Worm (Caenorhabditis elegans) whole organism, mixed stage, embryonic: ENCODE data around the gene asp-13.

Source experiments
- M03D4.4 ChIP-seq: sonication (generic microtip); optimal IDR thresholded peaks from 2 replicates; lab custom pipeline; 2017; ENCODE audit warnings: mild to moderate bottlenecking, missing genetic modification characterization, missing compliant biosample characterization
- bed-3 ChIP-seq: fragments of 200-800 bp; sonication (Bioruptor generic); optimal IDR thresholded peaks from 3 replicates; lab custom pipeline; 2018; ENCODE audit warnings: mild to moderate bottlenecking, missing genetic modification characterization, moderate library complexity, missing compliant biosample characterization
- blmp-1 ChIP-seq: fragments of 150-350 bp; optimal IDR thresholded peaks from 2 replicates; lab custom pipeline; 2014; ENCODE audit warnings: missing biosample characterization, missing genetic modification characterization
- ceh-39 ChIP-seq: fragments of 150-350 bp; optimal IDR thresholded peaks from 2 replicates; lab custom pipeline; 2014; ENCODE audit warnings: missing biosample characterization, missing genetic modification characterization
- ceh-43 ChIP-seq: fragments of 200-800 bp; sonication (Bioruptor generic); optimal IDR thresholded peaks from 2 replicates; lab custom pipeline; 2018; ENCODE audit warnings: mild to moderate bottlenecking, missing genetic modification characterization, moderate library complexity, missing compliant biosample characterization
- ces-1 ChIP-seq: fragments of 150-350 bp; optimal IDR thresholded peaks from 2 replicates; lab custom pipeline; 2014; ENCODE audit warnings: missing biosample characterization, missing genetic modification reagents, missing genetic modification characterization
- cnd-1 ChIP-seq: fragments of 200-800 bp; sonication (Bioruptor generic); optimal IDR thresholded peaks from 2 replicates; lab custom pipeline; 2018; ENCODE audit warnings: mild to moderate bottlenecking, missing genetic modification characterization, missing compliant biosample characterization
- drap-1 ChIP-seq: fragments of 200-800 bp; sonication (Bioruptor generic); optimal IDR thresholded peaks from 3 replicates; lab custom pipeline; 2018; ENCODE audit warnings: mild to moderate bottlenecking, missing genetic modification characterization, missing compliant biosample characterization
- elt-3 ChIP-seq: fragments of 150-350 bp; optimal IDR thresholded peaks from 2 replicates; lab custom pipeline; 2014; ENCODE audit warnings: missing biosample characterization, missing genetic modification characterization
- flh-1 ChIP-seq: fragments of 200-800 bp; sonication (Bioruptor generic); optimal IDR thresholded peaks from 2 replicates; lab custom pipeline; 2018; ENCODE audit warnings: mild to moderate bottlenecking, missing genetic modification characterization, moderate library complexity, missing compliant biosample characterization
- hlh-1 ChIP-seq: fragments of 150-350 bp; optimal IDR thresholded peaks from 2 replicates; lab custom pipeline; 2014; ENCODE audit warnings: missing biosample characterization, missing genetic modification reagents, missing genetic modification characterization
- lin-13 ChIP-seq: fragments of 150-350 bp; optimal IDR thresholded peaks from 2 replicates; lab custom pipeline; 2014; ENCODE audit warnings: missing biosample characterization, missing genetic modification characterization
- lsy-2 ChIP-seq: fragments of 150-350 bp; optimal IDR thresholded peaks from 2 replicates; lab custom pipeline; 2014; ENCODE audit warnings: missing biosample characterization, missing genetic modification characterization
- mab-5 ChIP-seq: fragments of 150-350 bp; optimal IDR thresholded peaks from 2 replicates; lab custom pipeline; 2014; ENCODE audit warnings: missing biosample characterization, missing genetic modification characterization
- mep-1 ChIP-seq: fragments of 150-350 bp; optimal IDR thresholded peaks from 2 replicates; lab custom pipeline; 2017; ENCODE audit warnings: missing biosample characterization, missing genetic modification reagents, missing genetic modification characterization, inconsistent platforms
- mls-2 ChIP-seq: sonication (generic microtip); optimal IDR thresholded peaks from 2 replicates; lab custom pipeline; 2016; ENCODE audit warnings: mild to moderate bottlenecking, missing genetic modification characterization, moderate library complexity, missing compliant biosample characterization
- nhr-12 ChIP-seq: fragments of 150-350 bp; optimal IDR thresholded peaks from 2 replicates; lab custom pipeline; 2014; ENCODE audit warnings: missing biosample characterization, missing genetic modification characterization
- nhr-2 ChIP-seq: fragments of 150-350 bp; optimal IDR thresholded peaks from 2 replicates; lab custom pipeline; 2014; ENCODE audit warnings: missing biosample characterization, missing genetic modification characterization
- nhr-28 ChIP-seq: fragments of 150-350 bp; optimal IDR thresholded peaks from 2 replicates; lab custom pipeline; 2014; ENCODE audit warnings: missing biosample characterization, missing genetic modification characterization
- pha-4 ChIP-seq: fragments of 150-350 bp; optimal IDR thresholded peaks from 2 replicates; lab custom pipeline; 2018; ENCODE audit warnings: missing biosample characterization, missing genetic modification reagents, missing genetic modification characterization
- sem-2 ChIP-seq: fragments of 200-800 bp; sonication (Bioruptor generic); optimal IDR thresholded peaks from 2 replicates; lab custom pipeline; 2018; ENCODE audit warnings: mild to moderate bottlenecking, missing genetic modification characterization, missing compliant biosample characterization
- sptf-1 ChIP-seq: sonication (generic microtip); optimal IDR thresholded peaks from 2 replicates; lab custom pipeline; 2017; ENCODE audit warnings: mild to moderate bottlenecking, missing genetic modification characterization, moderate library complexity, missing compliant biosample characterization
- tbx-8 ChIP-seq: fragments of 200-800 bp; sonication (Bioruptor generic); optimal IDR thresholded peaks from 2 replicates; lab custom pipeline; 2018; ENCODE audit warnings: mild to moderate bottlenecking, missing genetic modification characterization, moderate library complexity, missing compliant biosample characterization
- unc-120 ChIP-seq: sonication (generic microtip); optimal IDR thresholded peaks from 2 replicates; lab custom pipeline; 2017; ENCODE audit warnings: missing genetic modification characterization, missing compliant biosample characterization; ENCODE audit not compliant: poor library complexity, severe bottlenecking
- unc-39 ChIP-seq: fragments of 150-350 bp; optimal IDR thresholded peaks from 2 replicates; lab custom pipeline; 2014; ENCODE audit warnings: missing biosample characterization, missing genetic modification characterization
- unc-62 ChIP-seq: fragments of 150-350 bp; optimal IDR thresholded peaks from 2 replicates; lab custom pipeline; 2014; ENCODE audit warnings: missing biosample characterization, missing genetic modification reagents, missing genetic modification characterization
- zip-8 ChIP-seq: fragments of 150-350 bp; optimal IDR thresholded peaks from 2 replicates; lab custom pipeline; 2014; ENCODE audit warnings: missing biosample characterization, missing genetic modification characterization
- ztf-11 ChIP-seq: fragments of 150-350 bp; optimal IDR thresholded peaks from 2 replicates; lab custom pipeline; 2014; ENCODE audit warnings: missing biosample characterization, missing genetic modification characterization

The asp-13 gene

DNA sequence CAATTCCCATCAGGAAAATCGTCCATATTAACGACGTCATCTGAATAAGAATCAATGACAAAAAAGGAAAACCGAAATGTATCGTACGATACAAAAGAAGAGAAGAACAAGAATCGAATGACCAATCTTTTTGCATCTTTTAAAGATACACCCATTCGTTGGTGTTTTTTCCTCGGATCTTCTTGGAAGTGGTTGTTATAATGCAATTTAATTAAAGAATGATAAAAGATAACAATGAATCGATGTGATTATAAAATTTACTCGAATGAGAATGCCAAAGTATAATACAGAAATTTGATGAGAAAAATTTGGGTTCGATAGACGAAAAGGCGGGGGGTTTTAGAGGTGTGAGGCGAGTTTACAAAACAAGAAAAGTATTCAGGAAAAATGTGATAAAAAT, 14.0 kb downstream of the asp-13 start, which contains the start of gene F41E6.12:
TSS of gene F41E6.12 (minus strand) at position 101 of the 400 bp plus-strand sequence.
- TF ChIP-seq lsy-2 (tag; lab: Kevin White, UChicago) (no peak), nhr-28 (tag; lab: Kevin White, UChicago) (no peak), sem-2 (GFP tag; lab: Kevin White, UChicago) (no peak), blmp-1 (tag; lab: Kevin White, UChicago) (no peak), mab-5 (tag; lab: Kevin White, UChicago) (no peak), bed-3 (GFP tag; lab: Kevin White, UChicago) (no peak), unc-120 (tag; lab: Kevin White, UChicago) (no peak), tbx-8 (GFP tag; lab: Kevin White, UChicago) (no peak), flh-1 (GFP tag; lab: Kevin White, UChicago) (no peak), lin-13 (no peak), ceh-43 (GFP tag; lab: Kevin White, UChicago) (no peak)

ce11 chrV:8627580-8627979, 15.4 kb downstream of the asp-13 start:
- TF ChIP-seq blmp-1 (tag; lab: Kevin White, UChicago) (no peak), ceh-43 (GFP tag; lab: Kevin White, UChicago) (no peak), unc-120 (tag; lab: Kevin White, UChicago) (no peak), hlh-1 (tag; lab: Kevin White, UChicago) (no peak), lsy-2 (tag; lab: Kevin White, UChicago) (no peak), mls-2 (tag; lab: Kevin White, UChicago) (no peak)

DNA sequence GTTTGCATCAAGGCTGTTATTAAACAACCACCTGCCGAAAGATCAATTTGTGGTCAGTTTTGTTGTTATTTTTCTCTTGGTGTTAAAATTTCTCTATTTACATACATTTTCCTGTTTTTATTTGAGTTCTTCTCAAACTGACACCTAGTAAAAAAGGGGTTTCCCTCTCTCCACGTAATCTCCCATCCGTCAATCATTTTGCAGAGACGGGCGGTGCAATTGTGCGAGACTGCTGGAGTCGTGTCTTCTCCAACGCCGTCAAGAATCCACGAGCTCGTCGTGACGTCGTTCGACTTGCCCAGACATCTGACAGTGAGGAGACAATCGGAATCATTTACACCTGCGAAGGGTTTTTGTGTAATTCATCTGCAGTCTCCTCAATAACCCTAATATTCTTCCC, 16.6 kb downstream of the asp-13 start:
- no peak for TF ChIP-seq mls-2 (tag; lab: Kevin White, UChicago)

DNA sequence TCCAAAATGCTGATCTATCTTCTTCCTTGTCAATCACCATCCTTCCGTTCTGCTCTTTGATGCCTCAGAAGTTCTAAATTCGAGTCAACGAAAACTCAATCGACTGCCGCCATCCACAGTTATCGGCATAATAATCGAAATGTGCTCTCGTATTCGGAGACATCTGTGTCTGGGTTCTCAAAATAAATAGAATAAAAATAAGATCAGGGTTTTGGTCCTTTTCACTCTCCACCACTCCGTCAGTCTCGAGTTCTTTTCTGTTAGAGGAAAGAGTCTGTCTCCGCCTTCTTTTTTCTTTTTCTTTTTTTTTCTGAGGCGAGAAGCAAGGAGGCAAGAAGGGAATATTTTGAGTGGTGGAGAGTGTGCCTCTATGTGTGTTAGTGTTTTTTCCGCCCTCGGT, 19.2 kb downstream of the asp-13 start, which contains the start of gene F41E6.17:
TSS of gene F41E6.17 (plus strand) at position 348 of the 400 bp plus-strand sequence.
- TF ChIP-seq unc-120 (tag; lab: Kevin White, UChicago) (no peak), ces-1 (GFP tag; lab: Kevin White, UChicago) (peak; percentile 41)
- TF ChIP-seq, all 35 proteins: peak for 1

ce11 chrV:8622314-8622713, 20.7 kb downstream of the asp-13 start, which contains the start of gene F41E6.1:
TSS of gene F41E6.1 (plus strand) at chrV:8622614.
- TF ChIP-seq bed-3 (GFP tag; lab: Kevin White, UChicago) (no peak), mep-1 (tag; lab: Kevin White, UChicago) (no peak)

- TF ChIP-seq zip-8 (tag; lab: Kevin White, UChicago) (no peak), sptf-1 (tag; lab: Kevin White, UChicago) (no peak), ceh-39 (tag; lab: Kevin White, UChicago) (no peak), sem-2 (GFP tag; lab: Kevin White, UChicago) (no peak), tbx-8 (GFP tag; lab: Kevin White, UChicago) (no peak), unc-39 (no peak), lsy-2 (tag; lab: Kevin White, UChicago) (no peak), unc-62 (GFP tag; lab: Kevin White, UChicago) (no peak), mab-5 (tag; lab: Kevin White, UChicago) (no peak), ztf-11 (no peak), cnd-1 (tag; lab: Kevin White, UChicago) (no peak), nhr-12 (tag; lab: Kevin White, UChicago) (no peak), M03D4.4 (tag; lab: Kevin White, UChicago) (no peak), nhr-2 (tag; lab: Kevin White, UChicago) (no peak), mls-2 (tag; lab: Kevin White, UChicago) (no peak), blmp-1 (tag; lab: Kevin White, UChicago) (no peak)
Measured at ce11 chrV:8621213-8621612, 21.8 kb downstream of the asp-13 start, which contains the start of gene idpc-2. TSS of gene idpc-2 (minus strand) at chrV:8621313.

ce11 chrV:8618738-8619137, 24.3 kb downstream of the asp-13 start, which contains the start of gene grd-5:
TSS of gene grd-5 (plus strand) at chrV:8619032.
- TF ChIP-seq elt-3 (no peak), pha-4 (tag; lab: Kevin White, UChicago) (no peak), ceh-39 (tag; lab: Kevin White, UChicago) (no peak), unc-120 (tag; lab: Kevin White, UChicago) (no peak), mab-5 (tag; lab: Kevin White, UChicago) (no peak), nhr-12 (tag; lab: Kevin White, UChicago) (no peak), drap-1 (no peak), sptf-1 (tag; lab: Kevin White, UChicago) (no peak), ces-1 (GFP tag; lab: Kevin White, UChicago) (no peak)
